Fruit fly (Drosophila melanogaster) whole organism, embryonic: Measurements from ENCODE around the gene papi.
A peak's percentile ranks its signal among the peaks of the same experiment; 100 is the strongest.

Experiments used
- Abd-B ChIP-seq: fragments of 200-800 bp; sonication (Bioruptor generic); optimal IDR thresholded peaks from 2 replicates; lab custom pipeline; 2018; ENCODE audit warnings: missing biosample characterization, mild to moderate bottlenecking, missing genetic modification characterization, moderate library complexity
- Atf3 ChIP-seq: fragments of 200-800 bp; sonication (Bioruptor generic); optimal IDR thresholded peaks from 3 replicates; lab custom pipeline; 2016; ENCODE audit warnings: missing biosample characterization, missing genetic modification characterization
- B-H2 ChIP-seq: fragments of 200-800 bp; sonication (Bioruptor generic); optimal IDR thresholded peaks from 2 replicates; lab custom pipeline; 2018; ENCODE audit warnings: missing biosample characterization, mild to moderate bottlenecking, missing genetic modification characterization
- BEAF-32 ChIP-seq: fragments of 200-800 bp; sonication (Bioruptor generic); optimal IDR thresholded peaks from 3 replicates; lab custom pipeline; 2017; ENCODE audit warnings: missing biosample characterization, missing genetic modification characterization, mild to moderate bottlenecking, moderate library complexity, missing genetic modification reagents
- CG10267 ChIP-seq: fragments of 200-800 bp; sonication (Bioruptor generic); optimal IDR thresholded peaks from 2 replicates; lab custom pipeline; 2018; ENCODE audit warnings: missing biosample characterization, mild to moderate bottlenecking, missing genetic modification characterization, moderate library complexity
- CG10321 ChIP-seq: fragments of 200-800 bp; sonication (Bioruptor generic); IDR thresholded peaks from 2 replicates; pipeline ENCODE4 v1.3.6; 2022; ENCODE audit warnings: missing biosample characterization, missing genetic modification characterization
- CG10979 ChIP-seq: fragments of 200-800 bp; sonication (Bioruptor generic); optimal IDR thresholded peaks from 2 replicates; lab custom pipeline; 2018; ENCODE audit warnings: missing biosample characterization, mild to moderate bottlenecking, missing genetic modification characterization, moderate library complexity
- CG11456 ChIP-seq: fragments of 200-800 bp; sonication (Bioruptor generic); IDR thresholded peaks from 3 replicates; pipeline ENCODE4 v1.3.6; 2022; ENCODE audit warnings: missing biosample characterization, missing genetic modification characterization
- CG12236 ChIP-seq: fragments of 200-800 bp; sonication (Bioruptor generic); optimal IDR thresholded peaks from 2 replicates; lab custom pipeline; 2016; ENCODE audit warnings: missing biosample characterization, missing genetic modification characterization
- CG13424 ChIP-seq: fragments of 200-800 bp; sonication (Bioruptor generic); optimal IDR thresholded peaks from 2 replicates; lab custom pipeline; 2019; ENCODE audit warnings: missing biosample characterization, mild to moderate bottlenecking, missing genetic modification characterization, moderate library complexity
- CG14710 ChIP-seq: fragments of 200-800 bp; sonication (Bioruptor generic); optimal IDR thresholded peaks from 3 replicates; lab custom pipeline; 2019; ENCODE audit warnings: missing biosample characterization, mild to moderate bottlenecking, missing genetic modification characterization, moderate library complexity
- CG15073 ChIP-seq: fragments of 200-800 bp; sonication (Bioruptor generic); optimal IDR thresholded peaks from 2 replicates; lab custom pipeline; 2016; ENCODE audit warnings: missing biosample characterization, missing genetic modification characterization
- CG15514 ChIP-seq: fragments of 200-800 bp; sonication (Bioruptor generic); optimal IDR thresholded peaks from 3 replicates; lab custom pipeline; 2017; ENCODE audit warnings: missing biosample characterization, missing genetic modification characterization, mild to moderate bottlenecking, moderate library complexity, missing genetic modification reagents
- CG1603 ChIP-seq: fragments of 200-800 bp; sonication (Bioruptor generic); optimal IDR thresholded peaks from 2 replicates; lab custom pipeline; 2019; ENCODE audit warnings: missing biosample characterization, mild to moderate bottlenecking, missing genetic modification characterization, moderate library complexity
- CG16863 ChIP-seq: fragments of 200-800 bp; sonication (Bioruptor generic); optimal IDR thresholded peaks from 3 replicates; lab custom pipeline; 2016; ENCODE audit warnings: missing biosample characterization, missing genetic modification characterization
- CG1792 ChIP-seq: fragments of 200-800 bp; sonication (Bioruptor generic); optimal IDR thresholded peaks from 2 replicates; lab custom pipeline; 2016; ENCODE audit warnings: missing biosample characterization, missing genetic modification characterization
- CG18599 ChIP-seq: fragments of 200-800 bp; sonication (Bioruptor generic); optimal IDR thresholded peaks from 3 replicates; lab custom pipeline; 2017; ENCODE audit warnings: missing biosample characterization, missing genetic modification characterization, mild to moderate bottlenecking, moderate library complexity, missing genetic modification reagents
- CG18619 ChIP-seq: fragments of 200-800 bp; sonication (Bioruptor generic); optimal IDR thresholded peaks from 3 replicates; lab custom pipeline; 2017; ENCODE audit warnings: missing biosample characterization, mild to moderate bottlenecking, missing genetic modification characterization
- CG2116 ChIP-seq: fragments of 200-800 bp; sonication (Bioruptor generic); optimal IDR thresholded peaks from 3 replicates; lab custom pipeline; 2018; ENCODE audit warnings: missing biosample characterization, mild to moderate bottlenecking, missing genetic modification characterization
- CG2889 ChIP-seq: fragments of 200-800 bp; sonication (Bioruptor generic); IDR thresholded peaks from 3 replicates; pipeline ENCODE4 v1.3.6; 2022; ENCODE audit warnings: missing biosample characterization, missing genetic modification characterization
- CG32767 ChIP-seq: fragments of 200-800 bp; sonication (Bioruptor generic); IDR thresholded peaks from 2 replicates; pipeline ENCODE4 v1.3.6; 2022; ENCODE audit warnings: missing biosample characterization, missing genetic modification characterization
- CG3726 ChIP-seq: fragments of 200-800 bp; sonication (Bioruptor generic); IDR thresholded peaks from 3 replicates; pipeline ENCODE4, ENCODE4 v1.3.6; 2022; ENCODE audit warnings: missing biosample characterization, missing genetic modification characterization
- CG6175 ChIP-seq: fragments of 200-800 bp; sonication (Bioruptor generic); IDR thresholded peaks from 3 replicates; pipeline ENCODE4 v1.3.6; 2022; ENCODE audit warnings: missing biosample characterization, missing genetic modification characterization
- CG8359 ChIP-seq: fragments of 200-800 bp; sonication (Bioruptor generic); optimal IDR thresholded peaks from 2 replicates; lab custom pipeline; 2017; ENCODE audit warnings: missing biosample characterization, mild to moderate bottlenecking, missing genetic modification characterization, borderline replicate concordance
- E2f2 ChIP-seq: fragments of 200-800 bp; sonication (Bioruptor generic); IDR thresholded peaks from 2 replicates; pipeline ENCODE4 v1.3.6; 2022; ENCODE audit warnings: missing biosample characterization, missing genetic modification characterization
- Ets65A ChIP-seq: fragments of 200-800 bp; sonication (Bioruptor generic); peaks from one replicate; lab custom pipeline; 2016; ENCODE audit warnings: missing biosample characterization, missing genetic modification characterization
- Fer1 ChIP-seq: fragments of 200-800 bp; sonication (Bioruptor generic); optimal IDR thresholded peaks from 2 replicates; lab custom pipeline; 2017; ENCODE audit warnings: missing biosample characterization, mild to moderate bottlenecking, missing genetic modification characterization
- Lim3 ChIP-seq: fragments of 200-800 bp; sonication (Bioruptor generic); IDR thresholded peaks from 2 replicates; pipeline ENCODE4 v1.3.6; 2022; ENCODE audit warnings: missing biosample characterization, missing genetic modification characterization
- MBD-R2 ChIP-seq: fragments of 200-800 bp; sonication (Bioruptor generic); IDR thresholded peaks from 2 replicates; pipeline ENCODE4 v1.3.6; 2022; ENCODE audit warnings: missing biosample characterization, missing genetic modification characterization
- abd-A ChIP-seq: fragments of 200-800 bp; sonication (Bioruptor generic); optimal IDR thresholded peaks from 3 replicates; lab custom pipeline; 2019; ENCODE audit warnings: missing biosample characterization, mild to moderate bottlenecking, missing genetic modification characterization, moderate library complexity
- al ChIP-seq: fragments of 200-800 bp; sonication (Bioruptor generic); IDR thresholded peaks from 2 replicates; pipeline ENCODE4 v1.3.6; 2022; ENCODE audit warnings: missing biosample characterization, missing genetic modification characterization
- aop ChIP-seq: fragments of 200-800 bp; sonication (Bioruptor generic); IDR thresholded peaks from 2 replicates; pipeline ENCODE4 v1.3.6; 2022; ENCODE audit warnings: missing biosample characterization, missing genetic modification characterization
- ap ChIP-seq: fragments of 200-800 bp; sonication (Bioruptor generic); IDR thresholded peaks from 2 replicates; pipeline ENCODE4 v1.3.6; 2022; ENCODE audit warnings: missing biosample characterization, missing genetic modification characterization
- bbx ChIP-seq: fragments of 200-800 bp; sonication (Bioruptor generic); IDR thresholded peaks from 2 replicates; pipeline ENCODE4 v1.3.6; 2022; ENCODE audit warnings: missing biosample characterization, missing genetic modification characterization; ENCODE audit not compliant: partially characterized antibody
- cas ChIP-seq: fragments of 200-800 bp; sonication (Bioruptor generic); IDR thresholded peaks from 2 replicates; pipeline ENCODE4 v1.3.6; 2022; ENCODE audit warnings: missing biosample characterization, missing genetic modification characterization
- dmrt11E ChIP-seq: fragments of 200-800 bp; sonication (Bioruptor generic); optimal IDR thresholded peaks from 3 replicates; lab custom pipeline; 2018; ENCODE audit warnings: missing biosample characterization, mild to moderate bottlenecking, missing genetic modification characterization, moderate library complexity
- exex ChIP-seq: fragments of 200-800 bp; sonication (Bioruptor generic); optimal IDR thresholded peaks from 4 replicates; lab custom pipeline; 2018; ENCODE audit warnings: missing biosample characterization, mild to moderate bottlenecking, missing genetic modification characterization, moderate library complexity
- fd64A ChIP-seq: fragments of 200-800 bp; sonication (Bioruptor generic); optimal IDR thresholded peaks from 3 replicates; lab custom pipeline; 2018; ENCODE audit warnings: missing biosample characterization, mild to moderate bottlenecking, missing genetic modification characterization
- gcm ChIP-seq: fragments of 200-800 bp; sonication (Bioruptor generic); optimal IDR thresholded peaks from 2 replicates; lab custom pipeline; 2019; ENCODE audit warnings: missing biosample characterization, mild to moderate bottlenecking, missing genetic modification characterization, moderate library complexity
- h ChIP-seq: fragments of >200 bp; optimal IDR thresholded peaks from 2 replicates; lab custom pipeline; 2017
- hth ChIP-seq: fragments of >200 bp; optimal IDR thresholded peaks from 2 replicates; lab custom pipeline; 2017; ENCODE audit warnings: inconsistent platforms
- peb ChIP-seq: fragments of 200-800 bp; sonication (Bioruptor generic); IDR thresholded peaks from 2 replicates; pipeline ENCODE4 v1.3.6; 2022; ENCODE audit warnings: missing biosample characterization, missing genetic modification characterization
- pho ChIP-seq: fragments of 200-800 bp; sonication (Bioruptor generic); optimal IDR thresholded peaks from 2 replicates; lab custom pipeline; 2016; ENCODE audit warnings: missing biosample characterization, missing genetic modification characterization
- phol ChIP-seq: fragments of 200-800 bp; sonication (Bioruptor generic); optimal IDR thresholded peaks from 3 replicates; lab custom pipeline; 2018; ENCODE audit warnings: missing biosample characterization, mild to moderate bottlenecking, missing genetic modification characterization, moderate library complexity
- pzg ChIP-seq: fragments of 200-800 bp; sonication (Bioruptor generic); optimal IDR thresholded peaks from 3 replicates; lab custom pipeline; 2018; ENCODE audit warnings: missing biosample characterization, mild to moderate bottlenecking, missing genetic modification characterization, moderate library complexity
- row ChIP-seq: fragments of 200-800 bp; sonication (Bioruptor generic); IDR thresholded peaks from 3 replicates; pipeline ENCODE4 v1.3.6; 2022; ENCODE audit warnings: missing biosample characterization, missing genetic modification characterization
- scrt ChIP-seq: fragments of 200-800 bp; sonication (Bioruptor generic); optimal IDR thresholded peaks from 2 replicates; lab custom pipeline; 2018; ENCODE audit warnings: missing biosample characterization, mild to moderate bottlenecking, missing genetic modification characterization, moderate library complexity
- sima ChIP-seq: fragments of 200-800 bp; sonication (Bioruptor generic); optimal IDR thresholded peaks from 2 replicates; lab custom pipeline; 2016; ENCODE audit warnings: missing biosample characterization, missing genetic modification characterization
- tin ChIP-seq: fragments of 200-800 bp; sonication (Bioruptor generic); optimal IDR thresholded peaks from 3 replicates; lab custom pipeline; 2016; ENCODE audit warnings: missing biosample characterization, missing genetic modification characterization
- wor ChIP-seq: fragments of 200-800 bp; sonication (Bioruptor generic); IDR thresholded peaks from 2 replicates; pipeline ENCODE4 v1.3.6; 2022; ENCODE audit warnings: missing biosample characterization, missing genetic modification characterization
- yki ChIP-seq: fragments of >200 bp; optimal IDR thresholded peaks from 3 replicates; lab custom pipeline; 2018
- zen ChIP-seq: fragments of 200-800 bp; sonication (Bioruptor generic); optimal IDR thresholded peaks from 3 replicates; lab custom pipeline; 2018; ENCODE audit warnings: missing biosample characterization, mild to moderate bottlenecking, missing genetic modification characterization, moderate library complexity

papi gene

DNA sequence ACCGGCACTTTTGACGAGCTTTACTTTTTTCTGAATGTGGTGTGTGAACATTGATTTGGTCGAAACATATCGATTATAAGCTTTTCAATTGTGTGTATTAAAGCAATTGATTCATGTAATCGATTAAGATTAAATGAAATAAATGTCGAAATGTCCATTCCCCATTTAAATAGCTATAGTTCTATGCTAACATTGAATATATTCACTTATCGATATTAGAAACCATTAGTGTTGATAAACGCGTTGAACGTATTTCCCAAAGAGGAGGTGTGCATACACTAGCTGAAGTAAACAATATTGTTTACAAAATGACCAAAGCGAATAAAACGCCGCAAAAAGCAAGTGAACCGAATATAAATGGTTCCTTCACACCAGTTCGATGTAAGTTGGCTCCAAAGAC lies 6.5 kb upstream of the papi start, which contains the start of the genes Uch and CG34174 (continued):
- no peak for TF ChIP-seq peb
- TF ChIP-seq gcm (GFP tag; lab: Kevin White, UChicago), result no peak
- TF ChIP-seq tin, result peak; percentile 7
- TF ChIP-seq CG13424 (tag; lab: Kevin White, UChicago), result peak; percentile 37
- TF ChIP-seq CG1792 (GFP tag; lab: Kevin White, UChicago), result no peak
- TF ChIP-seq BEAF-32 (GFP tag; lab: Kevin White, UChicago), result peak; percentile 79
- peak; percentile 36 for TF ChIP-seq CG1603
- peak; percentile 95 for TF ChIP-seq CG10267 (tag; lab: Kevin White, UChicago)
- peak; percentile 38 for TF ChIP-seq B-H2 (GFP tag; lab: Kevin White, UChicago)
- no peak for TF ChIP-seq cas
- TF ChIP-seq abd-A (tag; lab: Kevin White, UChicago), result peak; percentile 29
- TF ChIP-seq CG12236 (GFP tag; lab: Kevin White, UChicago), result no peak
- TF ChIP-seq fd64A (GFP tag; lab: Kevin White, UChicago), result no peak
- no peak for TF ChIP-seq Lim3 (GFP tag; lab: Robert Waterston, UW)
- no peak for TF ChIP-seq CG10321 (GFP tag; lab: Robert Waterston, UW)
- TF ChIP-seq bbx, result peak; percentile 47
- TF ChIP-seq CG18619 (GFP tag; lab: Kevin White, UChicago), result no peak
- TF ChIP-seq CG8359 (GFP tag; lab: Kevin White, UChicago), result no peak
- peak; percentile 46 for TF ChIP-seq zen
- TF ChIP-seq CG6175 (GFP tag; lab: Robert Waterston, UW), result no peak
- TF ChIP-seq CG14710, result peak; percentile 100
- peak; percentile 44 for TF ChIP-seq Abd-B (GFP tag; lab: Kevin White, UChicago)
- no peak for TF ChIP-seq al
- TF ChIP-seq CG15073 (GFP tag; lab: Kevin White, UChicago), result no peak
- no peak for TF ChIP-seq aop
- peak; percentile 18; the same call in 1 of the 2 replicates for TF ChIP-seq E2f2 (GFP tag; lab: Robert Waterston, UW)
- TF ChIP-seq CG2116, result peak; percentile 64
- no peak for TF ChIP-seq Atf3 (GFP tag; lab: Kevin White, UChicago)
- TF ChIP-seq CG11456, result no peak
- peak; percentile 78 for TF ChIP-seq pzg (GFP tag; lab: Kevin White, UChicago)
- TF ChIP-seq pho, result no peak
- no peak for TF ChIP-seq wor (GFP tag; lab: Robert Waterston, UW)
- peak; percentile 24 for TF ChIP-seq CG18599 (GFP tag; lab: Kevin White, UChicago)
- no peak for TF ChIP-seq CG16863
- TF ChIP-seq ap (GFP tag; lab: Robert Waterston, UW), result no peak
- no peak for TF ChIP-seq CG3726 (GFP tag; lab: Robert Waterston, UW)
- peak; percentile 58 for TF ChIP-seq phol (tag; lab: Kevin White, UChicago)
- TF ChIP-seq CG10979, result peak; percentile 10
- TF ChIP-seq Ets65A (GFP tag; lab: Kevin White, UChicago), result no peak
- no peak for TF ChIP-seq CG32767 (GFP tag; lab: Robert Waterston, UW)
- no peak for TF ChIP-seq h (lab: Kevin White, UChicago)
- peak; percentile 15 for TF ChIP-seq exex (tag; lab: Kevin White, UChicago)
- TF ChIP-seq MBD-R2 (GFP tag; lab: Robert Waterston, UW), result peak; percentile 86
- no peak for TF ChIP-seq hth (lab: Kevin White, UChicago)
- TF ChIP-seq Fer1, result peak; percentile 45
- 0 out of 3 replicates have a peak, but pooled peaks have one; percentile 14 for TF ChIP-seq row (GFP tag; lab: Robert Waterston, UW)
- peak; percentile 12 for TF ChIP-seq scrt (GFP tag; lab: Kevin White, UChicago)
- no peak for TF ChIP-seq dmrt11E (tag; lab: Kevin White, UChicago)
- peak; percentile 44 for TF ChIP-seq CG15514
- no peak for TF ChIP-seq yki (lab: Kevin White, UChicago)
- no peak for TF ChIP-seq sima (GFP tag; lab: Kevin White, UChicago)
- TF ChIP-seq CG2889 (GFP tag; lab: Robert Waterston, UW), result no peak
